Worm (Caenorhabditis elegans) whole organism, L2 larva: ENCODE results near the gene Y37D8A.5.

Experiments used
- F13H6.1 ChIP-seq: sonication (generic microtip); optimal IDR thresholded peaks from 2 replicates; lab custom pipeline; 2016; ENCODE audit warnings: missing genetic modification characterization, missing compliant biosample characterization
- R02D3.7 ChIP-seq: fragments of 150-350 bp; optimal IDR thresholded peaks from 2 replicates; lab custom pipeline; 2014; ENCODE audit warnings: missing biosample characterization, missing genetic modification characterization
- ama-1 ChIP-seq: fragments of 150-350 bp; optimal IDR thresholded peaks from 2 replicates; lab custom pipeline; 2018; ENCODE audit warnings: inconsistent platforms
- nhr-12 ChIP-seq: fragments of 150-350 bp; optimal IDR thresholded peaks from 2 replicates; lab custom pipeline; 2014; ENCODE audit warnings: missing biosample characterization, missing genetic modification characterization
- nhr-77 ChIP-seq: fragments of 150-350 bp; optimal IDR thresholded peaks from 2 replicates; lab custom pipeline; 2014; ENCODE audit warnings: missing biosample characterization, missing genetic modification characterization
- unc-39 ChIP-seq: fragments of 150-350 bp; optimal IDR thresholded peaks from 2 replicates; lab custom pipeline; 2014; ENCODE audit warnings: missing biosample characterization, missing genetic modification characterization
- unc-55 ChIP-seq: fragments of 150-350 bp; sonication (generic microtip); optimal IDR thresholded peaks from 3 replicates; lab custom pipeline; 2014; ENCODE audit warnings: missing biosample characterization, missing genetic modification reagents, missing genetic modification characterization
- unc-62 ChIP-seq: fragments of 150-350 bp; optimal IDR thresholded peaks from 2 replicates; lab custom pipeline; 2014; ENCODE audit warnings: missing biosample characterization, missing genetic modification reagents, missing genetic modification characterization

ce11 chrIII:12875653-12876052 is 20.4 kb upstream of the Y37D8A.5 start:
- TF ChIP-seq R02D3.7 (tag; lab: Kevin White, UChicago) (no peak), unc-55 (GFP tag; lab: Kevin White, UChicago) (no peak), unc-39 (tag; lab: Kevin White, UChicago) (no peak), F13H6.1 (tag; lab: Kevin White, UChicago) (no peak), unc-62 (no peak), nhr-12 (no peak), ama-1 (lab: Kevin White, UChicago) (no peak), nhr-77 (tag; lab: Kevin White, UChicago) (no peak)
